Fruit fly (Drosophila melanogaster) whole organism, adult: ENCODE data around the gene Tcs5.

Source experiments
- CG11617 ChIP-seq: fragments of 200-800 bp; sonication (Bioruptor generic); optimal IDR thresholded peaks from 2 replicates; lab custom pipeline; 2017; ENCODE audit warnings: mild to moderate bottlenecking, missing biosample characterization, missing genetic modification reagents, missing genetic modification characterization
- CG1620 ChIP-seq: fragments of 200-800 bp; sonication (Bioruptor generic); optimal IDR thresholded peaks from 2 replicates; lab custom pipeline; 2016; ENCODE audit warnings: missing biosample characterization, missing genetic modification characterization
- bab1 ChIP-seq: fragments of 200-800 bp; sonication (Bioruptor generic); optimal IDR thresholded peaks from 3 replicates; lab custom pipeline; 2019; ENCODE audit warnings: missing biosample characterization, mild to moderate bottlenecking, missing genetic modification characterization, moderate library complexity
- cnc ChIP-seq, 2 experiments: fragments of >200 bp; optimal IDR thresholded peaks; 2 replicates each; lab custom pipeline; 2017
- kay ChIP-seq: fragments of 200-800 bp; sonication (Bioruptor generic); peaks from one replicate; lab custom pipeline; 2016; ENCODE audit warnings: missing biosample characterization, missing genetic modification characterization, borderline replicate concordance
- pad ChIP-seq: fragments of 200-800 bp; sonication (Bioruptor generic); optimal IDR thresholded peaks from 3 replicates; lab custom pipeline; 2017; ENCODE audit warnings: missing biosample characterization, missing genetic modification characterization, mild to moderate bottlenecking, moderate library complexity, missing genetic modification reagents
- tj ChIP-seq: fragments of 200-800 bp; sonication (Bioruptor generic); optimal IDR thresholded peaks from 3 replicates; lab custom pipeline; 2017; ENCODE audit warnings: missing biosample characterization, mild to moderate bottlenecking, missing genetic modification characterization, moderate library complexity

DNA sequence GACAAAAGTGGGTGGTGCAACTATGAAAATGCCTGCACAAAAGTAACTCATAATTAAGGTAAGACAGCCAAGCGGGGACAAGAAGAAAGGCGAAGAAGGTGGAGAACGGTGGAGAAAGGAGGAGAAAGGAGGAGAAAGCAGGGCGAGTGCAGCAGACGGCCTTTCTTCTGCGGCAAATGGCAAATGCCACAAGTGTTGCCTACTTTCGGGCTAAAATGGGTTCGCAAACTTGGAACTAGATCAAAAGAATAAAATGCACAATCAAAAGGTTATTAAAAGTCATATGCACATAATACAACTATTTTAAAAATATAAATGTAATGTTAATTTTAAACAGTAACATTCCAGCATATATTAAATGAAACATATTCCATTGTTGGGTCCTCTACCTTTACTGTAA lies 37.1 kb downstream of the Tcs5 start:
- TF ChIP-seq bab1 (GFP tag; lab: Kevin White, UChicago) (no peak), cnc (optimal IDR thresholded peaks at IDR 0.05; lab: Kevin White, UChicago) (no peak), kay (GFP tag; lab: Kevin White, UChicago) (no peak), CG11617 (GFP tag; lab: Kevin White, UChicago) (no peak), tj (GFP tag; lab: Kevin White, UChicago) (no peak), CG1620 (GFP tag; lab: Kevin White, UChicago) (no peak), pad (GFP tag; lab: Kevin White, UChicago) (no peak)
